Worm (Caenorhabditis elegans) whole organism, midembryonic: ENCODE data around the gene chil-26.
A peak's percentile ranks its signal among the peaks of the same experiment; 100 is the strongest.

ENCODE experiments used
- cog-1 ChIP-seq: sonication (generic microtip); optimal IDR thresholded peaks from 2 replicates; lab custom pipeline; 2016; ENCODE audit warnings: missing genetic modification characterization, missing compliant biosample characterization
- ref-1 ChIP-seq: fragments of 200-800 bp; sonication (Bioruptor generic); conservative IDR thresholded peaks from 2 replicates; pipeline ENCODE4 v1.3.6; 2022; ENCODE audit warnings: missing genetic modification reagents, missing genetic modification characterization, missing compliant biosample characterization

ce11 chrII:9491045-9491444, 16.2 kb downstream of the chil-26 start:
- TF ChIP-seq ref-1 (GFP tag; lab: Robert Waterston, UW) = no peak
- peak; percentile 67 for TF ChIP-seq cog-1 (tag; lab: Kevin White, UChicago)
